Fruit fly (Drosophila melanogaster): Measurements from ENCODE around the gene dnt.

dnt gene

DNA sequence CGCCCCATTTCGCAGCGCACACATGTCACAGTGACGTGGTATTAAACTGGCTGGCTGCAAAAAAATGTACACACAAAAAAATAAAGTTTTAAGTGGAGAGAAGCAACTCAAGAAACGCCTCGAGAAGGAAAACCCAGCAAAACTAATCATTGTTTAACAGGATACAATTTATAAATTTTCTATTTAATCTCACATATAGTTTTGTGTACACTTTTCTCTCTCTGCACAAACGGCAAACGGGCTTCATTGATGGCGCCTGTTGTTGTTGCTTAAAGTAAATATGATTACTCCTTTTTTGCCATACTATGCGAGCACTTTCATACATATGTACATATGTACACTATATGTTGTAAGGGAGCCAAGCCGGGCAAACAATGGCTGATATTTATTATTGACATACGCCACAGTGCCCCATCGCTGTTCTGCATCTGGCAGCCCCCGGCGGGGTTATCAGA lies 5.0 kb downstream of the dnt start (continued):
- TF ChIP-seq CG33213 (GFP tag; optimal IDR thresholded peaks at IDR 0.05) (peak; percentile 50), lbe (GFP tag; optimal IDR thresholded peaks at IDR 0.05) (peak; percentile 25), gsb-n (tag; optimal IDR thresholded peaks at IDR 0.05) (peak; percentile 72), tgo (GFP tag; IDR thresholded peaks at IDR 0.05) (peak; percentile 40; the same call in 2 of the 3 replicates), CG17385 (GFP tag; optimal IDR thresholded peaks at IDR 0.05) (peak; percentile 3), az2 (GFP tag; optimal IDR thresholded peaks at IDR 0.05) (peak; percentile 59), CG11723 (GFP tag; optimal IDR thresholded peaks at IDR 0.05) (peak; percentile 26), PHDP (tag; optimal IDR thresholded peaks at IDR 0.05) (peak; percentile 64), btn (GFP tag; optimal IDR thresholded peaks at IDR 0.05) (peak; percentile 70), Fer1 (GFP tag; optimal IDR thresholded peaks at IDR 0.05) (no peak), gcm2 (GFP tag; optimal IDR thresholded peaks at IDR 0.05) (peak; percentile 2), Med (GFP tag) (peak; percentile 89), CG17568 (GFP tag; optimal IDR thresholded peaks at IDR 0.05) (no peak), CG6175 (GFP tag; IDR thresholded peaks at IDR 0.05) (no peak), CG3995 (GFP tag; optimal IDR thresholded peaks at IDR 0.05) (no peak), Max (GFP tag; optimal IDR thresholded peaks at IDR 0.05) (no peak), Hand (GFP tag; optimal IDR thresholded peaks at IDR 0.05) (no peak), CG17612 (GFP tag; IDR thresholded peaks at IDR 0.05) (no peak), wek (GFP tag; optimal IDR thresholded peaks at IDR 0.05) (peak; percentile 52), maf-S (GFP tag; optimal IDR thresholded peaks at IDR 0.05) (no peak), Atf6 (GFP tag; IDR thresholded peaks at IDR 0.05) (no peak), kay (GFP tag; optimal IDR thresholded peaks at IDR 0.05) (peak; percentile 29), NFAT (GFP tag; IDR thresholded peaks at IDR 0.05) (no peak), ash1 (GFP tag; optimal IDR thresholded peaks at IDR 0.05) (no peak), esg (GFP tag; conservative IDR thresholded peaks at IDR 0.05) (0 out of 2 replicates have a peak, but pooled peaks have one; percentile 8), Sry-δ (GFP tag; optimal IDR thresholded peaks at IDR 0.05) (peak; percentile 13), CG42726 (GFP tag; IDR thresholded peaks at IDR 0.05; ENCODE audit: partially characterized antibody) (no peak), so (GFP tag; IDR thresholded peaks at IDR 0.05) (no peak), CG8089 (GFP tag; optimal IDR thresholded peaks at IDR 0.05) (peak; percentile 56), sens (GFP tag) (peak; percentile 96), CG2712 (tag; optimal IDR thresholded peaks at IDR 0.05) (peak; percentile 64), C15 (GFP tag; IDR thresholded peaks at IDR 0.05) (no peak), run (tag; optimal IDR thresholded peaks at IDR 0.05) (no peak), gsb (GFP tag; IDR thresholded peaks at IDR 0.05) (no peak), Dad (GFP tag; optimal IDR thresholded peaks at IDR 0.05) (peak; percentile 28), CG10209 (GFP tag; optimal IDR thresholded peaks at IDR 0.05) (peak; percentile 58), CG10321 (GFP tag; IDR thresholded peaks at IDR 0.05) (no peak), CG2129 (GFP tag; IDR thresholded peaks at IDR 0.05; ENCODE audit: partially characterized antibody) (no peak), CG7745 (tag; optimal IDR thresholded peaks at IDR 0.05) (peak; percentile 10), CG17328 (GFP tag; IDR thresholded peaks at IDR 0.05) (peak; percentile 67; the same call in 1 of the 2 replicates), CG13424 (tag; optimal IDR thresholded peaks at IDR 0.05) (peak; percentile 42), Six4 (GFP tag; optimal IDR thresholded peaks at IDR 0.05) (peak; percentile 6), CG32532 (GFP tag; IDR thresholded peaks at IDR 0.05) (no peak), CG5245 (GFP tag; optimal IDR thresholded peaks at IDR 0.05) (peak; percentile 63), crc (GFP tag; optimal IDR thresholded peaks at IDR 0.05) (peak; percentile 18), Spps (tag; optimal IDR thresholded peaks at IDR 0.05) (peak; percentile 46), Ptx1 (GFP tag; IDR thresholded peaks at IDR 0.05) (peak; percentile 52), CG8924 (tag; optimal IDR thresholded peaks at IDR 0.05) (peak; percentile 16), CG1233 (GFP tag; optimal IDR thresholded peaks at IDR 0.05) (peak; percentile 29), p53 (GFP tag; optimal IDR thresholded peaks at IDR 0.05) (no peak), hb (GFP tag; IDR thresholded peaks at IDR 0.05; ENCODE audit: partially characterized antibody) (no peak), NfI (GFP tag; optimal IDR thresholded peaks at IDR 0.05) (peak; percentile 23)

All from whole organism, embryonic.